Worm (Caenorhabditis elegans): Measurements from ENCODE around the gene pxl-1.

- TF ChIP-seq F37B4.10 (GFP tag; IDR thresholded peaks at IDR 0.05) (no peak), pha-4 (tag; optimal IDR thresholded peaks at IDR 0.05) (no peak), F33H1.4 (GFP tag; IDR thresholded peaks at IDR 0.05) (peak; percentile 32; the same call in 1 of the 2 replicates)
Measured at ce11 chrIII:5925724-5926123, 29.9 kb upstream of the pxl-1 start, which contains the start of the genes dnc-2 and bcl-7.

Measured in whole organism, young adult.